Worm (Caenorhabditis elegans) whole organism, L1 larva: Measurements from ENCODE around the gene F09C6.10.
"Not testable (repeated sequence)": the region's sequence is repeated elsewhere in the genome, so short reads cannot be mapped to it uniquely, and the experiment has no call there.

ENCODE experiments used
- blmp-1 ChIP-seq: fragments of 150-350 bp; optimal IDR thresholded peaks from 2 replicates; lab custom pipeline; 2014; ENCODE audit warnings: missing biosample characterization, missing genetic modification characterization
- nhr-85 ChIP-seq: sonication (generic microtip); peaks from one replicate; lab custom pipeline; 2016; ENCODE audit warnings: missing genetic modification characterization, inconsistent platforms, missing compliant biosample characterization
- snpc-4 ChIP-seq: fragments of 150-350 bp; optimal IDR thresholded peaks from 2 replicates; lab custom pipeline; 2014; ENCODE audit warnings: missing biosample characterization, missing genetic modification characterization

DNA sequence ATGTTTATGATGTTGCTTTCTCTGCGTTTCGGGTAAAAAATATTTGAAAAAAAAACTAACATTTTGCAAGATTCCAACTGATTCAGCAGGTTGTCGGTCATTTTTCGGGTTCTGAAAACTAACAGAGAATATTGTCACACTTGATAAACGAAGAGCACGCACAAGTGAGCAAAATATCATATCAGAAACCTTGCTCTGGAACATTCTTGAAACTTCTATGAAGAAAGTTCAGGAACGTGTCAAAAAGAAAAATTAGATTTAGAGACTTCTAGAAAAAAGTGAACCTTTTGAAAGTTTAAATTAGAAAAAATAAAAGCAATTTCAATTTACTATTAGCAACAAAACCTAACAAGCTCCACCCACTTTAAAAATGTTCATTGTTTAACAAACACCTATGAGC, 32.0 kb upstream of the F09C6.10 start, which contains the start of gene fbxa-112:
- TF ChIP-seq nhr-85, snpc-4, blmp-1 (tag; lab: Kevin White, UChicago): not testable (repeated sequence)
